Worm (Caenorhabditis elegans): ENCODE measurements around the gene cul-5.

Gene cul-5

DNA sequence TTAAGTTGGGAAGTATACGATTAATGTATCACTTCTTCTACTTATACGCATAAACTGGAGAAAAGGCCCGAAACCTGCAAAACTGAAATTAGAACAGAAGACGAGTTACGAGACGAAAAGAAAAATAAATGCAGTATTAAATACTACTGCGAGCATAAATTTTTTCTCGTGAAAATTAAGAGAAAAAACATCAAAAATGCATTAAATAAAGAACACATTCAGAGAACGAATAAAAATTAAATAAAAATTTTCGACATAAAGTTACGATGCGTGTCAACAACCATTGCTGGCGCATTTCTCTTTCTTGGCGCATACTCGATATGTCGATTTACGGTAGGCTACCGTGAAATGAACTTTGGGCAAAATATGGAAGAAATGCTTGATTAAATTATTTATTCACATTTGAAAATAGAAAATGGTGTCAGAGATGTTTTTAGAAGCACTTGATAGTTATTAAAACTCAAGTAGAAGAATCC lies 25.6 kb downstream of the cul-5 start, which contains the start of the genes ZK856.19 and ZK856.11:
Gene ZK856.19 (minus strand): TSS at position 51 of the 476 bp plus-strand sequence.
Gene ZK856.11 (minus strand): TSS at position 76 of the 476 bp plus-strand sequence.
- TF ChIP-seq dao-5 (tag; optimal IDR thresholded peaks at IDR 0.05) (no peak), him-1 (tag; optimal IDR thresholded peaks at IDR 0.05) (no peak), W03F9.2 (tag; optimal IDR thresholded peaks at IDR 0.05) (peak; percentile 58)

- TF ChIP-seq W03F9.2 (tag; optimal IDR thresholded peaks at IDR 0.05) (no peak), him-1 (tag; optimal IDR thresholded peaks at IDR 0.05) (no peak), dao-5 (tag; optimal IDR thresholded peaks at IDR 0.05) (no peak)
These were observed 26.1 kb downstream of the cul-5 start, which contains the start of gene ZK856.16 for ce11 chrV:10205483-10205882. ZK856.16 (minus strand) TSS chrV:10205583.

DNA sequence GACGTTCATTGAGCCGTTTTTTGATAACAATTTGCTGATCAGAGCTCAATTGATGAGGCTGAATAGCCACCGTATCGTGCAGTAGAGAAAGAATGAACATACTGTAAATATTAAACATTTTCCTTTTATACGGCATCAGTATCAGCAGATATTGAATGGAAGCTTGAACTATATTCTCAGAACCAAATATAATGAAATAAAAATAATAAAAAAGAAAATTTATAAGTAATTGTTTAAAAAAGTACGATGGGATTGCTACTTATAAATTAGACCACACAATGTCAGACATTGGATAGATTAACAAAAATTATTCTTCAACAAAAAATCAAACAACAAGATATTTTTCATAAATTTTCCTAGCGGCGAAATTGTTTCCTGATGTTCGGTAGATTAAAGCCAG lies 27.2 kb downstream of the cul-5 start, which contains the start of gene rpc-25:
Gene rpc-25 (minus strand): TSS at position 101 of the 400 bp plus-strand sequence.
- TF ChIP-seq him-1 (tag; optimal IDR thresholded peaks at IDR 0.05) (no peak), W03F9.2 (tag; optimal IDR thresholded peaks at IDR 0.05) (no peak), dao-5 (tag; optimal IDR thresholded peaks at IDR 0.05) (no peak)

ce11 chrV:10210244-10210643 lies 30.9 kb downstream of the cul-5 start, which contains the start of gene tftc-3:
tftc-3 (minus strand) TSS chrV:10210344.
- TF ChIP-seq dao-5 (tag; optimal IDR thresholded peaks at IDR 0.05) (no peak), him-1 (tag; optimal IDR thresholded peaks at IDR 0.05) (no peak), W03F9.2 (tag; optimal IDR thresholded peaks at IDR 0.05) (no peak)

DNA sequence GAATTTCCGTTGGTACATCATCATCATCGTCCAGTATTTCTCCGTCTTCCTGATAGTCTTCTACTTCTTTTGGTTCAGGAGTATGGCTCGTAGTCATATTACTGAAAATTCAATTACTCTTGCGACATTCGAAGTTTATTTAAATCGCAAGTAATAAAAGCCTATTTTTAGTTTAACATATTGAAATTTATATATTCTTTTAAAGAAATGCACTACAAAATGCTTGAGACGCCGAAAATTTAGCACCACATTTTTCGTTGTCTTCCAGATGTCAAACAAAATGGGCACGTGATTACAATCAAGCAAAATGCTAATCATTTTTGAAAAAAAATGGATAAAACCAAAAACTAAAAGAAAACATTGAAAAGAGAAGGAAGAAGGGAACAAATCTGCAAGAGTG lies 32.7 kb downstream of the cul-5 start, which contains the start of gene zhit-3:
Gene zhit-3 (minus strand): TSS at position 101 of the 400 bp plus-strand sequence.
- TF ChIP-seq him-1 (tag; optimal IDR thresholded peaks at IDR 0.05) (no peak), W03F9.2 (tag; optimal IDR thresholded peaks at IDR 0.05) (no peak), dao-5 (tag; optimal IDR thresholded peaks at IDR 0.05) (no peak)

ce11 chrV:10212627-10213026 lies 33.3 kb downstream of the cul-5 start, which contains the start of gene hpo-40:
hpo-40 (plus strand) TSS chrV:10212927.
- TF ChIP-seq him-1 (tag; optimal IDR thresholded peaks at IDR 0.05) (no peak), dao-5 (tag; optimal IDR thresholded peaks at IDR 0.05) (no peak), W03F9.2 (tag; optimal IDR thresholded peaks at IDR 0.05) (no peak)

- TF ChIP-seq dao-5 (tag; optimal IDR thresholded peaks at IDR 0.05) = no peak
- TF ChIP-seq him-1 (tag; optimal IDR thresholded peaks at IDR 0.05) = no peak
- no peak for TF ChIP-seq W03F9.2 (tag; optimal IDR thresholded peaks at IDR 0.05)
These were observed 37.4 kb downstream of the cul-5 start, which contains the start of gene ZK856.14 for ce11 chrV:10216724-10217123. ZK856.14 (plus strand) TSS chrV:10217024.

DNA sequence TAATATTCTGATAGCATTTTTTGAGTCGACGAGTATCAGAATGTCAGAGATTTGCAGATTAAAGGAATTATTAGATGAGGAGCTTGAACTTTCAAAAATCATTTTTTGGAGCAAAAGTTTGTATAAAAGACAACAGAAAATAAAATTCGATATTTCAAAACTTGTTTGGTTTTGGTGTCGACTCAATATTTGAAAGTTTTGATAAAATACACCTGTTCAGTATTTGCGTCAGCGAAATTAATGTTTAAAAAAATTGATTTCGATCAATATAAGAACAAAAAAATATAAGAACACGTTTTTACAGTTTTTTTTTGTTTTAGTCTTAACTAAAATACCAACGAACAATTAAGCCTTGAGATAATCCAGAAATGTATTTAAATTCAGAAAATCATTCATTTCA lies 41.3 kb downstream of the cul-5 start, which contains the start of gene C12D8.13:
Gene C12D8.13 (minus strand): TSS at position 101 of the 400 bp plus-strand sequence.
- TF ChIP-seq him-1 (tag; optimal IDR thresholded peaks at IDR 0.05) = no peak
- no peak for TF ChIP-seq dao-5 (tag; optimal IDR thresholded peaks at IDR 0.05)
- no peak for TF ChIP-seq W03F9.2 (tag; optimal IDR thresholded peaks at IDR 0.05)

DNA sequence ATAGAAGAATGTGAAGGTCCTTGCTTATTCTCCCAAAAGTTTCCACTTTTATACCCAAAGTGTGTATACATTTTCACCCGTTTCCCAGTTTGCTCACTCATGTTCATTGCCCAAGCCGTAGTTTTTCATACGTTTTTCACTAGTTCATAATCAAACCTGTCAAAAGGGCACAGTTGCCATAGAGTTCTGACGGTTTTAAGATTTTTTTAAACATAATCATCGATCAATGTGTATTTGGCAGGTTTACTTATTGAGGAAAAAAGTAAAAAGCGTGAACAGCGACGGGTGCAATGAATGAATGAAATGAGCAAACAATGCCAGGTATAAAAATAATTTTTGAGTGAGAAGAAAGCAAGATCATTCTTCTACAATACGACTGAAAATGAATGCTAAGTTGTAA lies 42.0 kb downstream of the cul-5 start, which contains the start of the genes fipr-5 and fipr-9:
Gene fipr-5 (minus strand): TSS at position 101 of the 400 bp plus-strand sequence.
Gene fipr-9 (plus strand): TSS at position 346 of the 400 bp plus-strand sequence.
- TF ChIP-seq dao-5 (tag; optimal IDR thresholded peaks at IDR 0.05) = no peak
- no peak for TF ChIP-seq him-1 (tag; optimal IDR thresholded peaks at IDR 0.05)
- no peak for TF ChIP-seq W03F9.2 (tag; optimal IDR thresholded peaks at IDR 0.05)

- TF ChIP-seq W03F9.2 (tag; optimal IDR thresholded peaks at IDR 0.05) (no peak), him-1 (tag; optimal IDR thresholded peaks at IDR 0.05) (no peak), dao-5 (tag; optimal IDR thresholded peaks at IDR 0.05) (no peak)
These were observed 42.7 kb downstream of the cul-5 start, which contains the start of gene C12D8.20 for ce11 chrV:10222007-10222406. C12D8.20 (plus strand) TSS chrV:10222307.

ce11 chrV:10224619-10225018 lies 45.3 kb downstream of the cul-5 start:
- no peak for TF ChIP-seq W03F9.2 (tag; optimal IDR thresholded peaks at IDR 0.05)
- no peak for TF ChIP-seq dao-5 (tag; optimal IDR thresholded peaks at IDR 0.05)
- TF ChIP-seq him-1 (tag; optimal IDR thresholded peaks at IDR 0.05) = no peak

ce11 chrV:10225610-10226009 lies 46.3 kb downstream of the cul-5 start, which contains the start of gene daf-36:
daf-36 (minus strand) TSS chrV:10225710.
- TF ChIP-seq W03F9.2 (tag; optimal IDR thresholded peaks at IDR 0.05) = no peak
- TF ChIP-seq dao-5 (tag; optimal IDR thresholded peaks at IDR 0.05) = no peak
- TF ChIP-seq him-1 (tag; optimal IDR thresholded peaks at IDR 0.05) = no peak

- no peak for TF ChIP-seq him-1 (tag; optimal IDR thresholded peaks at IDR 0.05)
- TF ChIP-seq W03F9.2 (tag; optimal IDR thresholded peaks at IDR 0.05) = no peak
- TF ChIP-seq dao-5 (tag; optimal IDR thresholded peaks at IDR 0.05) = no peak
These were observed 48.0 kb downstream of the cul-5 start, which contains the start of gene ttr-19 for ce11 chrV:10227333-10227732. ttr-19 (minus strand) TSS chrV:10227433.

ce11 chrV:10228360-10228759 lies 49.0 kb downstream of the cul-5 start, which contains the start of gene fipr-4:
fipr-4 (minus strand) TSS chrV:10228460.
- TF ChIP-seq him-1 (tag; optimal IDR thresholded peaks at IDR 0.05) (no peak), dao-5 (tag; optimal IDR thresholded peaks at IDR 0.05) (no peak), W03F9.2 (tag; optimal IDR thresholded peaks at IDR 0.05) (no peak)

Measured in whole organism, L4/young adult.